Worm (Caenorhabditis elegans) whole organism, midembryonic: ENCODE data around the gene srw-14.

Source experiments
- T22C8.4 ChIP-seq: fragments of 200-800 bp; sonication (Bioruptor generic); IDR thresholded peaks from 2 replicates; pipeline ENCODE4 v1.3.6; 2022; ENCODE audit warnings: missing genetic modification characterization, missing compliant biosample characterization
- cog-1 ChIP-seq: sonication (generic microtip); optimal IDR thresholded peaks from 2 replicates; lab custom pipeline; 2016; ENCODE audit warnings: missing genetic modification characterization, missing compliant biosample characterization
- flt-1 ChIP-seq: fragments of 200-800 bp; sonication (Bioruptor generic); IDR thresholded peaks from 2 replicates; pipeline ENCODE4 v1.3.6; 2022; ENCODE audit warnings: missing genetic modification characterization, missing compliant biosample characterization
- klf-2 ChIP-seq: fragments of 200-800 bp; sonication (Bioruptor generic); conservative IDR thresholded peaks from 2 replicates; pipeline ENCODE4 v1.3.6; 2022; ENCODE audit warnings: missing genetic modification reagents, missing genetic modification characterization, missing compliant biosample characterization
- med-1 ChIP-seq: sonication (generic microtip); optimal IDR thresholded peaks from 2 replicates; lab custom pipeline; 2017; ENCODE audit warnings: missing genetic modification characterization, mild to moderate bottlenecking, missing compliant biosample characterization, antibody characterized with exemption, missing genetic modification reagents; ENCODE audit not compliant: insufficient read depth
- ref-1 ChIP-seq: fragments of 200-800 bp; sonication (Bioruptor generic); conservative IDR thresholded peaks from 2 replicates; pipeline ENCODE4 v1.3.6; 2022; ENCODE audit warnings: missing genetic modification reagents, missing genetic modification characterization, missing compliant biosample characterization
- ztf-23 ChIP-seq: fragments of 200-800 bp; sonication (Bioruptor generic); IDR thresholded peaks from 2 replicates; pipeline ENCODE4 v1.3.6; 2022; ENCODE audit warnings: missing genetic modification reagents, missing genetic modification characterization, missing compliant biosample characterization
- ztf-29 ChIP-seq: fragments of 200-800 bp; sonication (Bioruptor generic); IDR thresholded peaks from 2 replicates; pipeline ENCODE4 v1.3.6; 2022; ENCODE audit warnings: missing genetic modification reagents, missing genetic modification characterization, missing compliant biosample characterization

DNA sequence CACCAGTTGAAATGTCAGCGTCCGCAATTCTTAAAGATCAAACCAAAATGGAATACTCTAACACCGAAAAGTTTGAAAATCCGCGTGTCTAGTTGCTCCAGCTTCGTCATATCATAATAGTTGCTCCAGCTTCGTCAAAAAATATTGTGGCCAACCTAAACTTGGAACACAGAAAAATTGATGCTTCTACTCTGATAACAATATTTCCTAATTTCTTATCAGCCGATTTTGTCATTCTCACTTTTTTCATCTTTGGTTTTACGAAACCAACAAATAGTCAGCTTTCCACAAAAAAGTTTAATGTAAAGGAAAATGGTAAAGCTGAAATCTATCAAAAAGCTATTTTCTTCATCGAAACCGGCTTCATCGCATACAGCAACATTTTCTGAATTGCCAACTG, 43.3 kb upstream of the srw-14 start, which contains the start of gene fbxa-84:
- TF ChIP-seq T22C8.4 (GFP tag; lab: Robert Waterston, UW): no peak
- no peak for TF ChIP-seq flt-1
- no peak for TF ChIP-seq ztf-23
- TF ChIP-seq ztf-29: no peak
- TF ChIP-seq med-1 (GFP tag; lab: Kevin White, UChicago): no peak
- TF ChIP-seq cog-1 (tag; lab: Kevin White, UChicago): no peak
- TF ChIP-seq ref-1: no peak
- no peak for TF ChIP-seq klf-2 (GFP tag; lab: Robert Waterston, UW)
